Worm (Caenorhabditis elegans) whole organism, L4 larva: ENCODE measurements around the gene T23G4.2.
A peak's percentile ranks its signal among the peaks of the same experiment; 100 is the strongest.

Experiments
- T26A8.4 ChIP-seq: fragments of 200-800 bp; sonication (Bioruptor generic); IDR thresholded peaks from 2 replicates; pipeline ENCODE4 v1.3.6; 2022; ENCODE audit warnings: missing genetic modification characterization, missing compliant biosample characterization
- ceh-82 ChIP-seq: sonication (generic microtip); optimal IDR thresholded peaks from 2 replicates; lab custom pipeline; 2017; ENCODE audit warnings: missing biosample characterization, missing genetic modification characterization
- nhr-10 ChIP-seq: fragments of 150-350 bp; optimal IDR thresholded peaks from 2 replicates; lab custom pipeline; 2014; ENCODE audit warnings: missing biosample characterization, missing genetic modification characterization
- nhr-102 ChIP-seq: sonication (generic microtip); optimal IDR thresholded peaks from 2 replicates; lab custom pipeline; 2016; ENCODE audit warnings: mild to moderate bottlenecking, missing genetic modification characterization, moderate library complexity, missing compliant biosample characterization
- nhr-25 ChIP-seq: sonication (generic microtip); optimal IDR thresholded peaks from 2 replicates; lab custom pipeline; 2017; ENCODE audit warnings: missing genetic modification characterization, mild to moderate bottlenecking, missing compliant biosample characterization, antibody characterized with exemption, moderate library complexity, borderline replicate concordance; ENCODE audit not compliant: insufficient read depth
- nhr-76 ChIP-seq: fragments of 150-350 bp; optimal IDR thresholded peaks from 2 replicates; lab custom pipeline; 2014; ENCODE audit warnings: missing biosample characterization, missing genetic modification characterization
- snpc-1.2 ChIP-seq: fragments of 200-800 bp; sonication (Bioruptor generic); IDR thresholded peaks from 2 replicates; pipeline ENCODE4 v1.3.6; 2022; ENCODE audit warnings: missing genetic modification reagents, missing genetic modification characterization, missing compliant biosample characterization
- tra-1 ChIP-seq: fragments of 200-800 bp; sonication (Bioruptor generic); IDR thresholded peaks from 2 replicates; pipeline ENCODE4 v1.3.6; 2022; ENCODE audit warnings: missing genetic modification reagents, missing genetic modification characterization, missing compliant biosample characterization
- zfp-2 ChIP-seq: sonication (generic microtip); optimal IDR thresholded peaks from 2 replicates; lab custom pipeline; 2016; ENCODE audit warnings: mild to moderate bottlenecking, missing genetic modification characterization, missing compliant biosample characterization
- ztf-7 ChIP-seq: fragments of 150-350 bp; optimal IDR thresholded peaks from 2 replicates; lab custom pipeline; 2014; ENCODE audit warnings: missing biosample characterization, missing genetic modification characterization

- TF ChIP-seq nhr-10 (tag; lab: Kevin White, UChicago) (no peak), snpc-1.2 (no peak), nhr-25 (no peak), T26A8.4 (GFP tag; lab: Robert Waterston, UW) (no peak), ceh-82 (tag; lab: Kevin White, UChicago) (no peak), nhr-76 (tag; lab: Kevin White, UChicago) (no peak), nhr-102 (no peak), zfp-2 (tag; lab: Kevin White, UChicago) (no peak), tra-1 (GFP tag; lab: Robert Waterston, UW) (0 out of 2 replicates have a peak, but pooled peaks have one; percentile 15), ztf-7 (tag; lab: Kevin White, UChicago) (no peak)
Observed at ce11 chrIV:13694600-13694999, 5.2 kb upstream of the T23G4.2 start.
